Worm (Caenorhabditis elegans): ENCODE measurements around the gene srd-59.

- TF ChIP-seq dmd-6 (GFP tag; IDR thresholded peaks at IDR 0.05) (no peak), nhr-76 (tag; optimal IDR thresholded peaks at IDR 0.05) (no peak), lin-38 (GFP tag; IDR thresholded peaks at IDR 0.05) (no peak), ZK546.5 (tag; optimal IDR thresholded peaks at IDR 0.05) (no peak), Y48G9A.11 (GFP tag; IDR thresholded peaks at IDR 0.05) (no peak), daf-19 (GFP tag; conservative IDR thresholded peaks at IDR 0.05) (no peak), lin-29 (GFP tag; IDR thresholded peaks at IDR 0.05) (no peak), mdl-1 (tag; optimal IDR thresholded peaks at IDR 0.05) (no peak), dve-1 (tag; optimal IDR thresholded peaks at IDR 0.05; ENCODE audit: insufficient read depth) (no peak), lin-13 (GFP tag; optimal IDR thresholded peaks at IDR 0.05) (no peak)
Measured at ce11 chrII:7168712-7169111, 36.8 kb upstream of the srd-59 start, which contains the start of gene col-36.
